Worm (Caenorhabditis elegans) whole organism, L4 larva: ENCODE measurements around the gene F38B2.6.

Source experiments
- D1046.2 ChIP-seq: fragments of 200-800 bp; sonication (Bioruptor generic); IDR thresholded peaks from 2 replicates; pipeline ENCODE4 v1.3.6; 2022; ENCODE audit warnings: missing genetic modification characterization, missing compliant biosample characterization
- F44E2.7 ChIP-seq: fragments of 200-800 bp; sonication (Bioruptor generic); IDR thresholded peaks from 2 replicates; pipeline ENCODE4 v2.1.2; 2022; ENCODE audit warnings: missing genetic modification characterization, missing compliant biosample characterization
- F49E8.2 ChIP-seq: sonication (generic microtip); optimal IDR thresholded peaks from 2 replicates; lab custom pipeline; 2016; ENCODE audit warnings: missing compliant biosample characterization, mild to moderate bottlenecking, missing genetic modification characterization, borderline replicate concordance
- T20F7.1 ChIP-seq: fragments of 200-800 bp; sonication (Bioruptor generic); optimal IDR thresholded peaks from 2 replicates; lab custom pipeline; 2018; ENCODE audit warnings: mild to moderate bottlenecking, missing genetic modification characterization, missing compliant biosample characterization
- T26A8.4 ChIP-seq: fragments of 200-800 bp; sonication (Bioruptor generic); IDR thresholded peaks from 2 replicates; pipeline ENCODE4 v1.3.6; 2022; ENCODE audit warnings: missing genetic modification characterization, missing compliant biosample characterization
- Y48G9A.11 ChIP-seq: fragments of 200-800 bp; sonication (Bioruptor generic); IDR thresholded peaks from 2 replicates; pipeline ENCODE4 v1.3.6; 2022; ENCODE audit warnings: missing genetic modification reagents, missing genetic modification characterization, missing compliant biosample characterization
- Y75B8A.6 ChIP-seq: fragments of 200-800 bp; sonication (Bioruptor generic); IDR thresholded peaks from 2 replicates; pipeline ENCODE4 v1.3.6; 2022; ENCODE audit warnings: missing genetic modification reagents, missing genetic modification characterization, missing compliant biosample characterization
- aha-1 ChIP-seq: fragments of 150-350 bp; peaks from one replicate; lab custom pipeline; 2014; ENCODE audit warnings: missing biosample characterization, missing genetic modification characterization
- aly-2 ChIP-seq: sonication (generic microtip); optimal IDR thresholded peaks from 2 replicates; lab custom pipeline; 2018; ENCODE audit warnings: missing biosample characterization, missing genetic modification characterization
- ceh-20 ChIP-seq: fragments of 200-800 bp; sonication (Bioruptor generic); IDR thresholded peaks from 2 replicates; pipeline ENCODE4 v1.3.6; 2022; ENCODE audit warnings: missing genetic modification reagents, missing genetic modification characterization, missing compliant biosample characterization
- ceh-82 ChIP-seq: sonication (generic microtip); optimal IDR thresholded peaks from 2 replicates; lab custom pipeline; 2017; ENCODE audit warnings: missing biosample characterization, missing genetic modification characterization
- cey-2 ChIP-seq: sonication (generic microtip); optimal IDR thresholded peaks from 3 replicates; lab custom pipeline; 2017; ENCODE audit warnings: missing genetic modification characterization, mild to moderate bottlenecking, missing compliant biosample characterization, antibody characterized with exemption, borderline replicate concordance; ENCODE audit not compliant: insufficient read depth
- ctbp-1 ChIP-seq: fragments of 200-800 bp; sonication (Bioruptor generic); IDR thresholded peaks from 2 replicates; pipeline ENCODE4 v1.3.6; 2022; ENCODE audit warnings: missing genetic modification reagents, missing genetic modification characterization, missing compliant biosample characterization
- daf-12 ChIP-seq: fragments of 150-350 bp; optimal IDR thresholded peaks from 2 replicates; lab custom pipeline; 2014; ENCODE audit warnings: missing biosample characterization, missing genetic modification reagents, missing genetic modification characterization
- daf-16 ChIP-seq, 3 experiments: sonication (generic microtip); optimal IDR thresholded peaks; 2 replicates each; lab custom pipeline; 2016 to 2017; ENCODE audit warnings: missing genetic modification characterization in 3 of 3, missing genetic modification reagents in 3 of 3, mild to moderate bottlenecking in 2 of 3, missing compliant biosample characterization in 2 of 3, missing biosample characterization in 1 of 3, moderate library complexity in 1 of 3
- dmd-6 ChIP-seq: fragments of 200-800 bp; sonication (Bioruptor generic); IDR thresholded peaks from 2 replicates; pipeline ENCODE4 v1.3.6; 2022; ENCODE audit warnings: missing genetic modification reagents, missing genetic modification characterization, missing compliant biosample characterization
- hlh-11 ChIP-seq: fragments of 200-800 bp; sonication (Bioruptor generic); optimal IDR thresholded peaks from 2 replicates; lab custom pipeline; 2018; ENCODE audit warnings: mild to moderate bottlenecking, missing genetic modification characterization, missing compliant biosample characterization
- lim-7 ChIP-seq: fragments of 200-800 bp; sonication (Bioruptor generic); IDR thresholded peaks from 2 replicates; pipeline ENCODE4 v1.3.6; 2022; ENCODE audit warnings: missing genetic modification characterization, missing compliant biosample characterization
- lin-1 ChIP-seq: fragments of 200-800 bp; sonication (Bioruptor generic); IDR thresholded peaks from 2 replicates; pipeline ENCODE4 v1.3.6; 2022; ENCODE audit warnings: missing genetic modification reagents, missing genetic modification characterization, missing compliant biosample characterization
- lin-13 ChIP-seq: fragments of 150-350 bp; optimal IDR thresholded peaks from 2 replicates; lab custom pipeline; 2014; ENCODE audit warnings: missing biosample characterization, missing genetic modification reagents, missing genetic modification characterization
- lin-39 ChIP-seq: fragments of 150-350 bp; optimal IDR thresholded peaks from 2 replicates; lab custom pipeline; 2014; ENCODE audit warnings: missing biosample characterization, missing genetic modification reagents, missing genetic modification characterization
- mdl-1 ChIP-seq, 2 experiments: fragments of 150-350 bp in 1 of 2; sonication (generic microtip) in 1 of 2; optimal IDR thresholded peaks; 2 replicates each; lab custom pipeline; 2014 to 2017; ENCODE audit warnings: missing biosample characterization in 2 of 2, missing genetic modification characterization in 2 of 2
- mdt-29 ChIP-seq: fragments of 200-800 bp; sonication (Bioruptor generic); IDR thresholded peaks from 2 replicates; pipeline ENCODE4 v1.3.6; 2022; ENCODE audit warnings: missing genetic modification reagents, missing genetic modification characterization, missing compliant biosample characterization
- mxl-3 ChIP-seq: fragments of 200-800 bp; sonication (Bioruptor generic); optimal IDR thresholded peaks from 2 replicates; lab custom pipeline; 2018; ENCODE audit warnings: mild to moderate bottlenecking, missing genetic modification characterization, missing compliant biosample characterization
- nhr-11 ChIP-seq: fragments of 150-350 bp; optimal IDR thresholded peaks from 2 replicates; lab custom pipeline; 2014; ENCODE audit warnings: missing biosample characterization, missing genetic modification characterization
- nhr-237 ChIP-seq: sonication (generic microtip); optimal IDR thresholded peaks from 2 replicates; lab custom pipeline; 2017; ENCODE audit warnings: missing biosample characterization, missing genetic modification characterization
- nhr-28 ChIP-seq: fragments of 150-350 bp; optimal IDR thresholded peaks from 2 replicates; lab custom pipeline; 2014; ENCODE audit warnings: missing biosample characterization, missing genetic modification characterization
- nhr-42 ChIP-seq: fragments of 200-800 bp; sonication (Bioruptor generic); IDR thresholded peaks from 2 replicates; pipeline ENCODE4 v1.3.6; 2022; ENCODE audit warnings: missing genetic modification characterization, missing compliant biosample characterization
- nhr-76 ChIP-seq: fragments of 150-350 bp; optimal IDR thresholded peaks from 2 replicates; lab custom pipeline; 2014; ENCODE audit warnings: missing biosample characterization, missing genetic modification characterization
- nhr-77 ChIP-seq: fragments of 150-350 bp; optimal IDR thresholded peaks from 2 replicates; lab custom pipeline; 2014; ENCODE audit warnings: missing biosample characterization, missing genetic modification characterization
- pqm-1 ChIP-seq: sonication (generic microtip); optimal IDR thresholded peaks from 2 replicates; lab custom pipeline; 2017; ENCODE audit warnings: missing biosample characterization, missing genetic modification characterization
- saeg-2 ChIP-seq: fragments of 200-800 bp; sonication (Bioruptor generic); IDR thresholded peaks from 2 replicates; pipeline ENCODE4 v1.3.6; 2022; ENCODE audit warnings: missing genetic modification reagents, missing genetic modification characterization, missing compliant biosample characterization
- skn-1 ChIP-seq: fragments of 150-350 bp; optimal IDR thresholded peaks from 2 replicates; lab custom pipeline; 2014; ENCODE audit warnings: missing biosample characterization, missing genetic modification characterization
- spr-3 ChIP-seq: fragments of 200-800 bp; sonication (Bioruptor generic); optimal IDR thresholded peaks from 2 replicates; lab custom pipeline; 2018; ENCODE audit warnings: mild to moderate bottlenecking, missing genetic modification characterization, missing compliant biosample characterization
- tag-97 ChIP-seq: fragments of 200-800 bp; sonication (Bioruptor generic); IDR thresholded peaks from 2 replicates; pipeline ENCODE4 v1.3.6; 2022; ENCODE audit warnings: missing genetic modification characterization, missing compliant biosample characterization
- tra-1 ChIP-seq: fragments of 200-800 bp; sonication (Bioruptor generic); IDR thresholded peaks from 2 replicates; pipeline ENCODE4 v1.3.6; 2022; ENCODE audit warnings: missing genetic modification reagents, missing genetic modification characterization, missing compliant biosample characterization
- unc-62 ChIP-seq, 3 experiments: fragments of 150-350 bp in 1 of 3; sonication (generic microtip); optimal IDR thresholded peaks in 2 of 3; peaks in 1 of 3; 1 replicate in 1 of 3; 2 replicates in 2 of 3; lab custom pipeline; 2014 to 2017; ENCODE audit warnings: missing biosample characterization in 3 of 3, missing genetic modification characterization in 3 of 3, missing genetic modification reagents in 3 of 3, missing genotype in 1 of 3
- vab-7 ChIP-seq: fragments of 200-800 bp; sonication (Bioruptor generic); IDR thresholded peaks from 2 replicates; pipeline ENCODE4 v1.3.6; 2022; ENCODE audit warnings: missing genetic modification reagents, missing genetic modification characterization, missing compliant biosample characterization

The F38B2.6 gene

ce11 chrX:11281148-11281547 is at the start of gene F38B2.6:
F38B2.6 (minus strand) TSS chrX:11281248.
- TF ChIP-seq hlh-11 (tag; lab: Kevin White, UChicago) = no peak
- TF ChIP-seq aha-1 (tag; lab: Kevin White, UChicago) = peak; percentile 26

- TF ChIP-seq Y48G9A.11 (GFP tag; lab: Robert Waterston, UW) = no peak
- TF ChIP-seq lin-39 = no peak
- TF ChIP-seq saeg-2 (GFP tag; lab: Robert Waterston, UW) = no peak
- no peak for TF ChIP-seq daf-12 (tag; lab: Kevin White, UChicago)
- peak; percentile 63 for TF ChIP-seq aha-1 (tag; lab: Kevin White, UChicago)
- TF ChIP-seq skn-1 (tag; lab: Kevin White, UChicago) = no peak
- no peak for TF ChIP-seq nhr-76 (tag; lab: Kevin White, UChicago)
- no peak for TF ChIP-seq ceh-82
- no peak for TF ChIP-seq lin-1
- TF ChIP-seq nhr-11 (tag; lab: Kevin White, UChicago) = no peak
- TF ChIP-seq F44E2.7 (GFP tag; lab: Robert Waterston, UW) = no peak
- TF ChIP-seq unc-62 (GFP tag; optimal IDR thresholded peaks at IDR 0.05 in 1 of 2; lab: Kevin White, UChicago) = peak in 1 of 2 experiments; percentile 13
- TF ChIP-seq unc-62 (tag; optimal IDR thresholded peaks at IDR 0.05; lab: Kevin White, UChicago) = no peak
- TF ChIP-seq D1046.2 (GFP tag; lab: Robert Waterston, UW) = no peak
Observed at ce11 chrX:11329424-11329823, 48.4 kb upstream of the F38B2.6 start, which contains the start of gene npr-9. npr-9 (plus strand) TSS chrX:11329724.

- TF ChIP-seq spr-3 (GFP tag; lab: Kevin White, UChicago) (no peak), F44E2.7 (GFP tag; lab: Robert Waterston, UW) (no peak), lim-7 (no peak), cey-2 (no peak), aly-2 (tag; lab: Kevin White, UChicago) (no peak), ctbp-1 (GFP tag; lab: Robert Waterston, UW) (no peak), vab-7 (no peak), tag-97 (no peak), ceh-82 (no peak), dmd-6 (GFP tag; lab: Robert Waterston, UW) (no peak), Y75B8A.6 (GFP tag; lab: Robert Waterston, UW) (no peak), mdt-29 (GFP tag; lab: Robert Waterston, UW) (no peak), lin-13 (GFP tag; lab: Kevin White, UChicago) (no peak)
Observed at ce11 chrX:11328710-11329109, 47.7 kb upstream of the F38B2.6 start.

DNA sequence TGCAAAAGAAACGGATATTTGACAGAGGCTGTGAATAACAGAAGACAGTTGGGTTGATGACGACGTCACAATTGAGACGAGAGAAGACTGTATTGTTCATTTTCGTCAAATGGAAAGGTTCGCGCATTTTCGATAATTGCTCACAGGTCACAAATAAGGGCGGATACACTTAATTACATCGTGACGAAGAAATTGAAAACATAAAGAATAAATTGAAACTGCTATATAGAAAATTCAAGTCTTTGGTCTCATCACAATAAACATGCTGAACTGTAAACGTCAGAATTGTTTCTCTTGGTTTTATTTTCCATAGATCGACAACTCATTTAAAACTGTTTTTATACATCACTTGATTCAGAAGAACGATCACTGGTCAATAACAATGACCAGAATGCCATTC is 45.8 kb upstream of the F38B2.6 start, which contains the start of gene ZK455.5:
Gene ZK455.5 (minus strand): TSS at position 101 of the 400 bp plus-strand sequence.
- TF ChIP-seq mdt-29 (GFP tag; lab: Robert Waterston, UW) (no peak), T20F7.1 (GFP tag; lab: Kevin White, UChicago) (no peak), F49E8.2 (tag; lab: Kevin White, UChicago) (no peak)

DNA sequence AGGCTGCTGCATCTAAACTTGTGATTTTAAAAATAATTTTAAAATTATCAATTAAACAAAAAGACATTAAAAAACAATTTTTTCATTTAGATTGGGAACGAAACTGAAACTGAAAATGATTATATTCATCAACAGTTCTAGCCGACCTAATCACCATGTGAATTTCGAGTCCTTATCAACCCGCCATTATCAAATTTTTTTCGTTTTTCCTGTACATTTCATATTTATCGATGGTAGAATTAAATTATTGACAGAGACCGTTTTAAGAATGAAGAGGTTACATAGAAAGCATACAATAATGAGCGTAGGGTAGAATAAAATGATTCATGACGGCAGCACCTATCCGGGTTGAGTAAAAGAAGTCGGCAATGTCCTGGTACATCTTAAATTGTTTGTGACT is 43.2 kb upstream of the F38B2.6 start, which contains the start of gene asm-2:
Gene asm-2 (minus strand): TSS at position 12 of the 400 bp plus-strand sequence.
- no peak for TF ChIP-seq nhr-237 (tag; lab: Kevin White, UChicago)
- TF ChIP-seq nhr-28 (tag; lab: Kevin White, UChicago) = peak; percentile 87
- TF ChIP-seq tra-1 (GFP tag; lab: Robert Waterston, UW) = peak; percentile 36; the same call in 1 of the 2 replicates
- TF ChIP-seq mdl-1 (tag; optimal IDR thresholded peaks at IDR 0.05; lab: Kevin White, UChicago) = peak in 1 of 2 experiments; percentile 29
- TF ChIP-seq daf-16 (GFP tag; optimal IDR thresholded peaks at IDR 0.05; lab: Kevin White, UChicago) = no peak
- peak; percentile 88 for TF ChIP-seq daf-16 (tag; optimal IDR thresholded peaks at IDR 0.05; lab: Kevin White, UChicago)
- peak; percentile 98 for TF ChIP-seq pqm-1 (tag; lab: Kevin White, UChicago)
- no peak for TF ChIP-seq D1046.2 (GFP tag; lab: Robert Waterston, UW)
- no peak for TF ChIP-seq T26A8.4 (GFP tag; lab: Robert Waterston, UW)
- no peak for TF ChIP-seq nhr-42 (GFP tag; lab: Robert Waterston, UW)
- no peak for TF ChIP-seq ceh-20
- TF ChIP-seq mxl-3 (GFP tag; lab: Kevin White, UChicago) = peak; percentile 68
- TF ChIP-seq Y75B8A.6 (GFP tag; lab: Robert Waterston, UW) = no peak
- peak; percentile 63 for TF ChIP-seq dmd-6 (GFP tag; lab: Robert Waterston, UW)
- peak; percentile 57 for TF ChIP-seq nhr-77 (tag; lab: Kevin White, UChicago)
